Fruit fly (Drosophila melanogaster): Measurements from ENCODE around the gene CG3552.

The CG3552 gene

DNA sequence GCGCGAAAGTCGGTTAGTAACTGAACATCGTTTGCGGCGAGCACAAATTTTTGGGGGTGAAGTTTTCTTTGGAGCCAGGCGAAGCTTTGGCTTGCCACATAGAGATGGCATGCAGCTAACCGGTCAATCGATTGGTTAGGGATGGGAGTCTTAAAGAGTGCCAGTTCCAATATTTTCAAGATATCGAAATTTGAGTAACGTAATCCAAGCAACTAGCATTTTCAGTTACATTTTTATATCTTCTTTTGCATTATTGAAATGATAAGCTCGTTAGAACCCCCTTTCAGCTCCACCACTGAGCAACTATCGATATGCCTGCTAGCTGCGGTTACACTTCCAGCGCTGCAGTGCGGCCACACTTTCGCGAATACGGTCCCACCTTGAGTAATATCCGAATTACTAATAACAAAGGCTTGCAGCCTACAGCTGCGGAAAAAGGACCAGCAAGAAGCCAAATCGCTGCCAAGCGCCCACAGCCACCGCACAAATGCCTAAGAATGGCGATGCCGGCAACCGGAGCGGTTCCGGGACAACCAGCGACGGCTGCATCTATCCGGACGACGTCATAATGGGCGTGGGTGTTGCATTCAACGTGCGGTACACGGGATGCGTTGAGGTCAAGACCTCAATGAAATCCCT is 29.3 kb upstream of the CG3552 start, which contains the start of the genes Atat and Shc (continued):
- peak; percentile 99 for TF ChIP-seq cas (GFP tag; IDR thresholded peaks at IDR 0.05)
- TF ChIP-seq HmgZ (tag; optimal IDR thresholded peaks at IDR 0.05) = peak; percentile 100
- peak; percentile 98 for TF ChIP-seq PHDP (tag; optimal IDR thresholded peaks at IDR 0.05)
- peak; percentile 53 for TF ChIP-seq Dp (GFP tag; optimal IDR thresholded peaks at IDR 0.05)
- TF ChIP-seq gro (GFP tag; optimal IDR thresholded peaks at IDR 0.05) = peak; percentile 99
- TF ChIP-seq CG32772 (GFP tag; IDR thresholded peaks at IDR 0.05) = peak; percentile 100
- TF ChIP-seq CG3407 (GFP tag; optimal IDR thresholded peaks at IDR 0.05) = peak; percentile 92
- TF ChIP-seq zfh2 (GFP tag; optimal IDR thresholded peaks at IDR 0.05) = peak; percentile 100
- TF ChIP-seq sob (GFP tag; IDR thresholded peaks at IDR 0.05) = peak; percentile 100
- TF ChIP-seq vnd (GFP tag; IDR thresholded peaks at IDR 0.05; ENCODE audit: partially characterized antibody) = peak; percentile 93
- TF ChIP-seq NFAT (GFP tag; IDR thresholded peaks at IDR 0.05) = peak; percentile 100
- TF ChIP-seq gem (tag; optimal IDR thresholded peaks at IDR 0.05) = peak; percentile 99
- peak; percentile 85 for TF ChIP-seq crol (GFP tag; IDR thresholded peaks at IDR 0.05)
- TF ChIP-seq CG10462 (GFP tag; optimal IDR thresholded peaks at IDR 0.05) = peak; percentile 99
- peak in 1 of 2 experiments; percentile 87 for TF ChIP-seq Dfd (GFP tag; optimal IDR thresholded peaks at IDR 0.05)
- peak; percentile 99 for TF ChIP-seq gt (GFP tag; IDR thresholded peaks at IDR 0.05)
- TF ChIP-seq esg (GFP tag; conservative IDR thresholded peaks at IDR 0.05) = peak; percentile 100
- peak; percentile 100 for TF ChIP-seq Dip3 (GFP tag; optimal IDR thresholded peaks at IDR 0.05)
- TF ChIP-seq CG12942 (GFP tag; optimal IDR thresholded peaks at IDR 0.05) = peak; percentile 100
- TF ChIP-seq bsh (GFP tag; optimal IDR thresholded peaks at IDR 0.05) = peak; percentile 72 to 98
- TF ChIP-seq CG6765 (GFP tag; optimal IDR thresholded peaks at IDR 0.05) = peak; percentile 93
- TF ChIP-seq fd3F (GFP tag; optimal IDR thresholded peaks at IDR 0.05) = peak; percentile 99
- peak; percentile 99 for TF ChIP-seq CG15696 (tag; optimal IDR thresholded peaks at IDR 0.05)
- TF ChIP-seq row (GFP tag; IDR thresholded peaks at IDR 0.05) = peak; percentile 100
- TF ChIP-seq CG12155 (GFP tag; optimal IDR thresholded peaks at IDR 0.05) = peak; percentile 99
- TF ChIP-seq Scr (GFP tag; IDR thresholded peaks at IDR 0.05; ENCODE audit: partially characterized antibody) = peak; percentile 93
- peak; percentile 89 for TF ChIP-seq Opbp (GFP tag; IDR thresholded peaks at IDR 0.05; ENCODE audit: partially characterized antibody)
- peak; percentile 95 for TF ChIP-seq psq (GFP tag; optimal IDR thresholded peaks at IDR 0.05)
- peak; percentile 98 for TF ChIP-seq CG4854 (GFP tag; optimal IDR thresholded peaks at IDR 0.05)
- peak; percentile 98 for TF ChIP-seq CG2712 (tag; optimal IDR thresholded peaks at IDR 0.05)
- peak; percentile 100 for TF ChIP-seq CG2889 (GFP tag; IDR thresholded peaks at IDR 0.05)
- peak; percentile 100 for TF ChIP-seq bab2 (GFP tag; optimal IDR thresholded peaks at IDR 0.05)
- peak; percentile 97 for TF ChIP-seq CG10565 (GFP tag; optimal IDR thresholded peaks at IDR 0.05)
- peak; percentile 99 for TF ChIP-seq NfI (GFP tag; optimal IDR thresholded peaks at IDR 0.05)
- TF ChIP-seq CG9609 (GFP tag; optimal IDR thresholded peaks at IDR 0.05) = peak; percentile 100
- peak; percentile 99 for TF ChIP-seq lab (GFP tag; optimal IDR thresholded peaks at IDR 0.05)
- peak; percentile 99 for TF ChIP-seq vvl (GFP tag; IDR thresholded peaks at IDR 0.05)
- TF ChIP-seq NK7.1 (GFP tag; optimal IDR thresholded peaks at IDR 0.05) = peak; percentile 98
- TF ChIP-seq slbo (GFP tag; IDR thresholded peaks at IDR 0.05) = peak; percentile 100
- peak; percentile 87 for TF ChIP-seq Nf-YB (GFP tag; optimal IDR thresholded peaks at IDR 0.05)
- TF ChIP-seq unc-4 (GFP tag; IDR thresholded peaks at IDR 0.05; ENCODE audit: partially characterized antibody) = peak; percentile 95
- TF ChIP-seq CG16813 (GFP tag; IDR thresholded peaks at IDR 0.05; ENCODE audit: partially characterized antibody) = peak; percentile 96
- TF ChIP-seq Spps (tag; optimal IDR thresholded peaks at IDR 0.05) = peak; percentile 95
- peak; percentile 99 for TF ChIP-seq otp (GFP tag; IDR thresholded peaks at IDR 0.05)
- TF ChIP-seq MESR4 (GFP tag; optimal IDR thresholded peaks at IDR 0.05) = peak; percentile 69
- TF ChIP-seq run (tag; optimal IDR thresholded peaks at IDR 0.05) = peak; percentile 94
- TF ChIP-seq sr (GFP tag; IDR thresholded peaks at IDR 0.05) = peak; percentile 95
- peak; percentile 99 for TF ChIP-seq C15 (GFP tag; IDR thresholded peaks at IDR 0.05)
- TF ChIP-seq CG4360 (GFP tag; IDR thresholded peaks at IDR 0.05) = peak; percentile 87
- peak; percentile 74 for TF ChIP-seq sqz (GFP tag; optimal IDR thresholded peaks at IDR 0.05)

All from whole organism, embryonic.